Fruit fly (Drosophila melanogaster): ENCODE data around the gene nbs.

Gene nbs

dm6 chr3L:9703495-9703894, 19.5 kb downstream of the nbs start, which contains the start of gene CG6761:
CG6761 (minus strand) TSS chr3L:9703595.
- no peak for TF ChIP-seq noc (tag; optimal IDR thresholded peaks at IDR 0.05)

dm6 chr3L:9698193-9698642, 24.8 kb downstream of the nbs start, which contains the start of gene Ubc4:
Ubc4 (plus strand) TSS chr3L:9698336.
- TF ChIP-seq noc (tag; optimal IDR thresholded peaks at IDR 0.05): no peak

- TF ChIP-seq noc (tag; optimal IDR thresholded peaks at IDR 0.05): no peak
These were observed 25.5 kb downstream of the nbs start for dm6 chr3L:9697527-9697883.

dm6 chr3L:9696650-9697526, 26.1 kb downstream of the nbs start, which contains the start of gene Prps:
Prps (minus strand) TSS chr3L:9696700.
- peak; percentile 72 for TF ChIP-seq noc (tag; optimal IDR thresholded peaks at IDR 0.05)

dm6 chr3L:9695647-9696046, 27.3 kb downstream of the nbs start:
- TF ChIP-seq noc (tag; optimal IDR thresholded peaks at IDR 0.05): no peak

dm6 chr3L:9695242-9695641, 27.8 kb downstream of the nbs start:
- no peak for TF ChIP-seq noc (tag; optimal IDR thresholded peaks at IDR 0.05)

- no peak for TF ChIP-seq noc (tag; optimal IDR thresholded peaks at IDR 0.05)
These were observed 28.1 kb downstream of the nbs start for dm6 chr3L:9694867-9695236.

dm6 chr3L:9694169-9694866, 28.7 kb downstream of the nbs start:
- no peak for TF ChIP-seq noc (tag; optimal IDR thresholded peaks at IDR 0.05)

dm6 chr3L:9693552-9694133, 29.4 kb downstream of the nbs start:
- no peak for TF ChIP-seq noc (tag; optimal IDR thresholded peaks at IDR 0.05)

dm6 chr3L:9692892-9693551, 30.0 kb downstream of the nbs start:
- TF ChIP-seq noc (tag; optimal IDR thresholded peaks at IDR 0.05): peak; percentile 98

dm6 chr3L:9692234-9692891, 30.6 kb downstream of the nbs start:
- peak; percentile 41 for TF ChIP-seq noc (tag; optimal IDR thresholded peaks at IDR 0.05)

dm6 chr3L:9691476-9691826, 31.5 kb downstream of the nbs start:
- TF ChIP-seq noc (tag; optimal IDR thresholded peaks at IDR 0.05): peak; percentile 91

dm6 chr3L:9690798-9691475, 32.1 kb downstream of the nbs start:
- peak; percentile 96 for TF ChIP-seq noc (tag; optimal IDR thresholded peaks at IDR 0.05)

- TF ChIP-seq noc (tag; optimal IDR thresholded peaks at IDR 0.05): no peak
These were observed 33.2 kb downstream of the nbs start for dm6 chr3L:9689809-9690208.

- TF ChIP-seq noc (tag; optimal IDR thresholded peaks at IDR 0.05): no peak
These were observed 34.3 kb downstream of the nbs start for dm6 chr3L:9688674-9689073.

Data from whole organism, larva.